Worm (Caenorhabditis elegans): ENCODE measurements around the gene twk-17.

Gene twk-17

ce11 chrX:7575939-7576338 is 31.9 kb downstream of the twk-17 start (continued):
- TF ChIP-seq ceh-82 (tag; optimal IDR thresholded peaks at IDR 0.05): no peak
- no peak for TF ChIP-seq set-16 (GFP tag; IDR thresholded peaks at IDR 0.05)
- peak; percentile 33 for TF ChIP-seq nhr-11 (tag; optimal IDR thresholded peaks at IDR 0.05)
- peak; percentile 97 for TF ChIP-seq pqm-1 (tag; optimal IDR thresholded peaks at IDR 0.05)
- no peak for TF ChIP-seq lir-3 (tag; optimal IDR thresholded peaks at IDR 0.05)
- TF ChIP-seq ztf-7 (tag; optimal IDR thresholded peaks at IDR 0.05): no peak
- TF ChIP-seq duxl-1 (tag; optimal IDR thresholded peaks at IDR 0.05; ENCODE audit: poor library complexity): no peak
- TF ChIP-seq vab-7 (GFP tag; IDR thresholded peaks at IDR 0.05): no peak
- no peak for TF ChIP-seq lin-38 (GFP tag; IDR thresholded peaks at IDR 0.05)
- TF ChIP-seq mep-1 (tag; optimal IDR thresholded peaks at IDR 0.05): peak; percentile 16
- TF ChIP-seq attf-4 (tag; optimal IDR thresholded peaks at IDR 0.05): no peak
- no peak for TF ChIP-seq jun-1 (tag; optimal IDR thresholded peaks at IDR 0.05)

- TF ChIP-seq daf-16 (GFP tag; optimal IDR thresholded peaks at IDR 0.05) (peak in 1 of 2 experiments; percentile 45), daf-16 (tag; optimal IDR thresholded peaks at IDR 0.05) (no peak), lsy-2 (tag; optimal IDR thresholded peaks at IDR 0.05) (no peak), ama-1 (optimal IDR thresholded peaks at IDR 0.05) (no peak), nhr-11 (tag; optimal IDR thresholded peaks at IDR 0.05) (peak; percentile 51), hlh-11 (tag; optimal IDR thresholded peaks at IDR 0.05) (peak; percentile 45), skn-1 (tag; optimal IDR thresholded peaks at IDR 0.05) (no peak), hlh-30 (tag; optimal IDR thresholded peaks at IDR 0.05; ENCODE audit: insufficient read depth) (no peak), Y5F2A.4 (GFP tag; optimal IDR thresholded peaks at IDR 0.05) (no peak), hmg-1.1 (GFP tag; IDR thresholded peaks at IDR 0.05) (peak; percentile 37; the same call in 1 of the 2 replicates), mes-2 (tag; optimal IDR thresholded peaks at IDR 0.05; ENCODE audit: poor library complexity, severe bottlenecking) (no peak)
These were observed 34.3 kb downstream of the twk-17 start for ce11 chrX:7573629-7574028.

ce11 chrX:7573572-7573628 is 34.5 kb downstream of the twk-17 start, which contains the start of the genes unc-98 and F08C6.18:
TSS of gene unc-98 (minus strand) at chrX:7573619.
TSS of gene F08C6.18 (minus strand) at chrX:7573628.
- TF ChIP-seq mxl-2 (GFP tag; conservative IDR thresholded peaks at IDR 0.05) (no peak), ceh-20 (GFP tag; IDR thresholded peaks at IDR 0.05) (no peak), ceh-62 (tag; optimal IDR thresholded peaks at IDR 0.05) (no peak), Y75B8A.6 (GFP tag; IDR thresholded peaks at IDR 0.05) (no peak), rbr-2 (tag; optimal IDR thresholded peaks at IDR 0.05) (no peak)

ce11 chrX:7573172-7573571 is 34.7 kb downstream of the twk-17 start:
- no peak for TF ChIP-seq daf-19 (GFP tag; conservative IDR thresholded peaks at IDR 0.05)
- peak; percentile 5 for TF ChIP-seq aha-1 (tag)

- TF ChIP-seq lin-13 (GFP tag; optimal IDR thresholded peaks at IDR 0.05) (no peak), ztf-7 (tag; optimal IDR thresholded peaks at IDR 0.05) (no peak), madf-5 (GFP tag; IDR thresholded peaks at IDR 0.05) (no peak), nhr-102 (tag; optimal IDR thresholded peaks at IDR 0.05) (no peak), F49E8.2 (tag; optimal IDR thresholded peaks at IDR 0.05; ENCODE audit: borderline replicate concordance) (no peak), T20F7.1 (GFP tag; optimal IDR thresholded peaks at IDR 0.05) (no peak), lin-29 (GFP tag; IDR thresholded peaks at IDR 0.05) (no peak), F37D6.2 (tag; optimal IDR thresholded peaks at IDR 0.05) (no peak), F10B5.3 (tag; optimal IDR thresholded peaks at IDR 0.05) (no peak), zfp-3 (GFP tag; conservative IDR thresholded peaks at IDR 0.05) (no peak), vab-7 (GFP tag; IDR thresholded peaks at IDR 0.05) (no peak), hif-1 (tag; optimal IDR thresholded peaks at IDR 0.05) (no peak), nhr-25 (tag; optimal IDR thresholded peaks at IDR 0.05; ENCODE audit: borderline replicate concordance, insufficient read depth) (no peak), ceh-32 (tag; optimal IDR thresholded peaks at IDR 0.05; ENCODE audit: poor library complexity) (no peak), lin-39 (tag; optimal IDR thresholded peaks at IDR 0.05) (no peak), Y5F2A.4 (GFP tag; optimal IDR thresholded peaks at IDR 0.05) (no peak)
These were observed 35.8 kb downstream of the twk-17 start, which contains the start of gene pcyt-1 for ce11 chrX:7572057-7572456. TSS of gene pcyt-1 (plus strand) at chrX:7572357.

Data from whole organism, L4 larva.